Fruit fly (Drosophila melanogaster): ENCODE data around the gene Cyp4c3.
A peak's percentile ranks its signal among the peaks of the same experiment; 100 is the strongest.

Cyp4c3 gene

DNA sequence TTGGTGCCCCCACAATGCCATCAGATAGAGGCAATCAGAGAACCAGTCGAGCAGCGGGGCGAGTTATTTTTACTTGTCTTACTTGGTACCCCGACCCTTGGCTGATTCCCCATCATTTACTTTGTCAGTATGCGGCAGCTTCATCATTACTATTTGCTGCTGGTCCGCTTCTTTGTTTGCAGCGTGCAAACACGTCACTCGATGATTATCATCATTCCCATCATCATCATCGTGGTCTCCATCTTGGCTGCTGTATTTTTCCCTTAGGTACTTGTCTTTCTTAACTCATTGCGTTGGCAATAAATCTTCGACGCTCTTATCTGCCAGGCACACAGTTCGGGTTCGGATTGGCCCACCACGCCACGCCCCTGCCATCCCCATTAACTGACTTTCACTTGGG is 38.3 kb downstream of the Cyp4c3 start (continued):
- TF ChIP-seq gem (tag; optimal IDR thresholded peaks at IDR 0.05), result peak; percentile 5
- peak; percentile 1 for TF ChIP-seq CG10209 (GFP tag; optimal IDR thresholded peaks at IDR 0.05)
- TF ChIP-seq CG8944 (GFP tag; optimal IDR thresholded peaks at IDR 0.05), result no peak
- TF ChIP-seq sens (GFP tag), result peak; percentile 73
- peak; percentile 9 for TF ChIP-seq Kr (GFP tag; optimal IDR thresholded peaks at IDR 0.05)
- no peak for TF ChIP-seq Optix (GFP tag; IDR thresholded peaks at IDR 0.05)
- no peak for TF ChIP-seq gfzf (GFP tag; optimal IDR thresholded peaks at IDR 0.05)
- TF ChIP-seq Ets65A (GFP tag), result peak; percentile 20
- peak; percentile 12 for TF ChIP-seq CG17359 (tag; optimal IDR thresholded peaks at IDR 0.05)
- peak; percentile 38 for TF ChIP-seq CG12071 (GFP tag; optimal IDR thresholded peaks at IDR 0.05)
- TF ChIP-seq run (tag; optimal IDR thresholded peaks at IDR 0.05), result no peak
- TF ChIP-seq Sox100B (GFP tag; optimal IDR thresholded peaks at IDR 0.05), result peak; percentile 6
- no peak for TF ChIP-seq D (optimal IDR thresholded peaks at IDR 0.05)
- peak; percentile 8 for TF ChIP-seq D (GFP tag; optimal IDR thresholded peaks at IDR 0.05)
- no peak for TF ChIP-seq CG43689 (GFP tag; IDR thresholded peaks at IDR 0.05)
- no peak for TF ChIP-seq CG17361 (GFP tag; IDR thresholded peaks at IDR 0.05)
- peak; percentile 38; the same call in 1 of the 2 replicates for TF ChIP-seq Awh (GFP tag; IDR thresholded peaks at IDR 0.05)
- no peak for TF ChIP-seq HmgZ (tag; optimal IDR thresholded peaks at IDR 0.05)
- TF ChIP-seq seq (GFP tag; IDR thresholded peaks at IDR 0.05), result 0 out of 2 replicates have a peak, but pooled peaks have one; percentile 15
- TF ChIP-seq CG2678 (tag; optimal IDR thresholded peaks at IDR 0.05), result peak; percentile 22
- TF ChIP-seq ac (GFP tag; optimal IDR thresholded peaks at IDR 0.05), result peak; percentile 1
- peak in 1 of 2 experiments; percentile 12 for TF ChIP-seq chif (GFP tag; optimal IDR thresholded peaks at IDR 0.05)
- no peak for TF ChIP-seq cg (GFP tag; optimal IDR thresholded peaks at IDR 0.05)
- TF ChIP-seq bab2 (GFP tag; optimal IDR thresholded peaks at IDR 0.05), result peak; percentile 32
- TF ChIP-seq dmrt11E (tag; optimal IDR thresholded peaks at IDR 0.05), result peak; percentile 32
- TF ChIP-seq Blimp-1 (GFP tag; optimal IDR thresholded peaks at IDR 0.05), result peak; percentile 9
- peak; percentile 23 for TF ChIP-seq CG30431 (GFP tag; optimal IDR thresholded peaks at IDR 0.05)
- no peak for TF ChIP-seq knrl (GFP tag; IDR thresholded peaks at IDR 0.05; ENCODE audit: partially characterized antibody)
- peak; percentile 16 for TF ChIP-seq CG18599 (GFP tag; optimal IDR thresholded peaks at IDR 0.05)
- no peak for TF ChIP-seq hkb (optimal IDR thresholded peaks at IDR 0.05)
- TF ChIP-seq hkb (GFP tag; IDR thresholded peaks at IDR 0.05), result no peak
- TF ChIP-seq ara (GFP tag; IDR thresholded peaks at IDR 0.05), result 0 out of 2 replicates have a peak, but pooled peaks have one; percentile 36
- peak; percentile 63 for TF ChIP-seq Med (GFP tag)
- peak in 1 of 2 experiments; percentile 8 for TF ChIP-seq bsh (GFP tag; optimal IDR thresholded peaks at IDR 0.05)
- no peak for TF ChIP-seq Taf1 (GFP tag; IDR thresholded peaks at IDR 0.05)
- 0 out of 3 replicates have a peak, but pooled peaks have one; percentile 25 for TF ChIP-seq ci (GFP tag; IDR thresholded peaks at IDR 0.05)
- TF ChIP-seq ATbp (GFP tag; optimal IDR thresholded peaks at IDR 0.05), result peak; percentile 59
- TF ChIP-seq MTF-1 (GFP tag; optimal IDR thresholded peaks at IDR 0.05; ENCODE audit: borderline replicate concordance), result peak; percentile 2
- no peak for TF ChIP-seq Side (GFP tag; optimal IDR thresholded peaks at IDR 0.05)
- TF ChIP-seq CG33557 (GFP tag; optimal IDR thresholded peaks at IDR 0.05), result peak; percentile 6

dm6 chr3R:30933894-30934434 is 40.1 kb downstream of the Cyp4c3 start:
- no peak for TF ChIP-seq repo (GFP tag; optimal IDR thresholded peaks at IDR 0.05)
- peak; percentile 51 for TF ChIP-seq Med (GFP tag)
- TF ChIP-seq sob (GFP tag; IDR thresholded peaks at IDR 0.05), result no peak
- no peak for TF ChIP-seq so (GFP tag; IDR thresholded peaks at IDR 0.05)
- no peak for TF ChIP-seq CG17361 (GFP tag; IDR thresholded peaks at IDR 0.05)
- no peak for TF ChIP-seq sna (GFP tag; IDR thresholded peaks at IDR 0.05; ENCODE audit: partially characterized antibody)
- TF ChIP-seq vvl (GFP tag; IDR thresholded peaks at IDR 0.05), result no peak
- TF ChIP-seq CG11560 (tag; IDR thresholded peaks at IDR 0.05), result no peak
- no peak for TF ChIP-seq YL-1 (GFP tag; optimal IDR thresholded peaks at IDR 0.05)
- peak; percentile 4 for TF ChIP-seq Jarid2 (GFP tag; optimal IDR thresholded peaks at IDR 0.05)
- no peak for TF ChIP-seq Adf1 (GFP tag; IDR thresholded peaks at IDR 0.05)
- no peak for TF ChIP-seq Sin3A (optimal IDR thresholded peaks at IDR 0.05)
- TF ChIP-seq salm (tag; optimal IDR thresholded peaks at IDR 0.05), result no peak
- no peak for TF ChIP-seq PHDP (tag; optimal IDR thresholded peaks at IDR 0.05)
- no peak for TF ChIP-seq gt (GFP tag; IDR thresholded peaks at IDR 0.05)
